Worm (Caenorhabditis elegans) whole organism, L4 larva: Measurements from ENCODE around the gene R02D5.7.

Experiments
- R02D3.7 ChIP-seq: fragments of 150-350 bp; sonication (generic microtip); optimal IDR thresholded peaks from 3 replicates; lab custom pipeline; 2014; ENCODE audit warnings: missing biosample characterization, missing genetic modification characterization
- T26A8.4 ChIP-seq: fragments of 200-800 bp; sonication (Bioruptor generic); IDR thresholded peaks from 2 replicates; pipeline ENCODE4 v1.3.6; 2022; ENCODE audit warnings: missing genetic modification characterization, missing compliant biosample characterization
- ZK337.2 ChIP-seq: fragments of 200-800 bp; sonication (Bioruptor generic); IDR thresholded peaks from 2 replicates; pipeline ENCODE4 v1.3.6; 2022; ENCODE audit warnings: missing genetic modification reagents, missing genetic modification characterization, missing compliant biosample characterization
- daf-8 ChIP-seq: fragments of 200-800 bp; sonication (Bioruptor generic); IDR thresholded peaks from 2 replicates; pipeline ENCODE4 v1.3.6; 2022; ENCODE audit warnings: missing genetic modification characterization, missing compliant biosample characterization
- madf-5 ChIP-seq, 2 experiments: fragments of 200-800 bp; sonication (Bioruptor generic); IDR thresholded peaks; 2 replicates each; pipeline ENCODE4 v1.3.6; 2022; ENCODE audit warnings: missing compliant biosample characterization in 2 of 2, missing genetic modification characterization in 2 of 2
- mxl-2 ChIP-seq: fragments of 200-800 bp; sonication (Bioruptor generic); conservative IDR thresholded peaks from 2 replicates; pipeline ENCODE4 v1.3.6; 2022; ENCODE audit warnings: missing genetic modification reagents, missing genetic modification characterization, missing compliant biosample characterization
- nhr-76 ChIP-seq: fragments of 150-350 bp; optimal IDR thresholded peaks from 2 replicates; lab custom pipeline; 2014; ENCODE audit warnings: missing biosample characterization, missing genetic modification characterization
- nhr-77 ChIP-seq: fragments of 150-350 bp; optimal IDR thresholded peaks from 2 replicates; lab custom pipeline; 2014; ENCODE audit warnings: missing biosample characterization, missing genetic modification characterization
- set-16 ChIP-seq: fragments of 200-800 bp; sonication (Bioruptor generic); IDR thresholded peaks from 2 replicates; pipeline ENCODE4 v1.3.6; 2022; ENCODE audit warnings: missing genetic modification reagents, missing genetic modification characterization, missing compliant biosample characterization
- skn-1 ChIP-seq: fragments of 150-350 bp; optimal IDR thresholded peaks from 2 replicates; lab custom pipeline; 2014; ENCODE audit warnings: missing biosample characterization, missing genetic modification characterization
- unc-39 ChIP-seq: sonication (generic microtip); optimal IDR thresholded peaks from 2 replicates; lab custom pipeline; 2017; ENCODE audit warnings: missing biosample characterization, missing genetic modification characterization

DNA sequence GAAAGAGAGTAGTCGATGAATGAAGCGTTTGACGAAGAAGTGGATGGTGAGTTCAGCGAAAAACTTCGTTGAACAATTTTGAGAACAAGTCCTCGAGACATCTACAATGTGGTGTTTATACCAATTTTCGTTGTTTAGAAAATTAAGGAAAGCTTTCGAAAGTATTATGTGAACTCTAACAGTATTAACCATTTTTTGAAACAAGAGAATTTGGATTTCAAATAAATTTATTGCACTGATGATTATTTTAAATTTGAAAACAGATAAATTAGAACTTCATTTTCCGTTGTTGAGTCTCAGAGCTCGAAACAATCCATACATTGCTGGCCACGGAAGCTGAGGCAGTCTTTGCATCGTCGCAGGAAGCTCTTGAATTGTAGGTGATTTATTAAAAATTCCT is 41.2 kb upstream of the R02D5.7 start, which contains the start of gene C53A5.16:
- TF ChIP-seq nhr-77 (tag; lab: Kevin White, UChicago) (no peak), set-16 (GFP tag; lab: Robert Waterston, UW) (no peak), skn-1 (tag; lab: Kevin White, UChicago) (no peak), daf-8 (GFP tag; lab: Robert Waterston, UW) (no peak), madf-5 (GFP tag; IDR thresholded peaks at IDR 0.05; lab: Robert Waterston, UW) (no peak), nhr-76 (tag; lab: Kevin White, UChicago) (no peak), T26A8.4 (GFP tag; lab: Robert Waterston, UW) (no peak), R02D3.7 (tag; lab: Kevin White, UChicago) (no peak), unc-39 (no peak), ZK337.2 (GFP tag; lab: Robert Waterston, UW) (no peak), mxl-2 (GFP tag; lab: Robert Waterston, UW) (no peak)
